Fruit fly (Drosophila melanogaster) whole organism, embryonic: Measurements from ENCODE around the gene ClpP.
A peak's percentile ranks its signal among the peaks of the same experiment; 100 is the strongest.

Source experiments
- Bgb ChIP-seq: fragments of 200-800 bp; sonication (Bioruptor generic); IDR thresholded peaks from 2 replicates; pipeline ENCODE4 v1.3.6; 2022; ENCODE audit warnings: missing biosample characterization, missing genetic modification characterization; ENCODE audit not compliant: partially characterized antibody
- CG10959 ChIP-seq: fragments of 200-800 bp; sonication (Bioruptor generic); IDR thresholded peaks from 2 replicates; pipeline ENCODE4 v1.3.6; 2022; ENCODE audit warnings: missing biosample characterization, missing genetic modification characterization
- CG11723 ChIP-seq: fragments of 200-800 bp; sonication (Bioruptor generic); optimal IDR thresholded peaks from 2 replicates; lab custom pipeline; 2017; ENCODE audit warnings: missing biosample characterization, mild to moderate bottlenecking, missing genetic modification characterization
- CG12104 ChIP-seq: fragments of 200-800 bp; sonication (Bioruptor generic); optimal IDR thresholded peaks from 3 replicates; lab custom pipeline; 2016; ENCODE audit warnings: missing biosample characterization, missing genetic modification characterization
- CG1233 ChIP-seq: fragments of 200-800 bp; sonication (Bioruptor generic); optimal IDR thresholded peaks from 4 replicates; lab custom pipeline; 2018; ENCODE audit warnings: missing biosample characterization, mild to moderate bottlenecking, missing genetic modification characterization
- CG15514 ChIP-seq: fragments of 200-800 bp; sonication (Bioruptor generic); optimal IDR thresholded peaks from 3 replicates; lab custom pipeline; 2017; ENCODE audit warnings: missing biosample characterization, missing genetic modification characterization, mild to moderate bottlenecking, moderate library complexity, missing genetic modification reagents
- CG16813 ChIP-seq: fragments of 200-800 bp; sonication (Bioruptor generic); IDR thresholded peaks from 3 replicates; pipeline ENCODE4 v1.3.6; 2022; ENCODE audit warnings: missing biosample characterization, missing genetic modification characterization; ENCODE audit not compliant: partially characterized antibody
- CG2875 ChIP-seq: fragments of 200-800 bp; sonication (Bioruptor generic); optimal IDR thresholded peaks from 2 replicates; lab custom pipeline; 2017; ENCODE audit warnings: missing biosample characterization, mild to moderate bottlenecking, missing genetic modification characterization, missing genetic modification reagents
- CG30020 ChIP-seq: fragments of 200-800 bp; optimal IDR thresholded peaks from 2 replicates; lab custom pipeline; 2019; ENCODE audit warnings: missing biosample characterization, mild to moderate bottlenecking, missing genetic modification characterization, moderate library complexity
- CG31224 ChIP-seq: fragments of 200-800 bp; sonication (Bioruptor generic); IDR thresholded peaks from 2 replicates; pipeline ENCODE4 v1.3.6; 2022; ENCODE audit warnings: missing biosample characterization, missing genetic modification characterization
- CG4617 ChIP-seq: fragments of 200-800 bp; sonication (Bioruptor generic); optimal IDR thresholded peaks from 3 replicates; lab custom pipeline; 2016; ENCODE audit warnings: missing biosample characterization, missing genetic modification characterization, borderline replicate concordance
- CG7963 ChIP-seq: fragments of 200-800 bp; sonication (Bioruptor generic); IDR thresholded peaks from 3 replicates; pipeline ENCODE4 v1.3.6; 2022; ENCODE audit warnings: missing biosample characterization, missing genetic modification characterization; ENCODE audit not compliant: partially characterized antibody
- CG8478 ChIP-seq: fragments of >200 bp; optimal IDR thresholded peaks from 2 replicates; lab custom pipeline; 2018
- CG9797 ChIP-seq: fragments of 200-800 bp; sonication (Bioruptor generic); optimal IDR thresholded peaks from 3 replicates; lab custom pipeline; 2018; ENCODE audit warnings: missing biosample characterization, mild to moderate bottlenecking, missing genetic modification characterization
- CG9817 ChIP-seq: fragments of 200-800 bp; sonication (Bioruptor generic); optimal IDR thresholded peaks from 2 replicates; lab custom pipeline; 2018; ENCODE audit warnings: missing biosample characterization, mild to moderate bottlenecking, missing genetic modification characterization, moderate library complexity
- Camta ChIP-seq: fragments of 200-800 bp; sonication (Bioruptor generic); optimal IDR thresholded peaks from 2 replicates; lab custom pipeline; 2016; ENCODE audit warnings: missing biosample characterization, missing genetic modification characterization
- CoRest ChIP-seq: fragments of 200-800 bp; sonication (Bioruptor generic); optimal IDR thresholded peaks from 3 replicates; lab custom pipeline; 2018; ENCODE audit warnings: missing biosample characterization, mild to moderate bottlenecking, missing genetic modification characterization, moderate library complexity
- D19A ChIP-seq: fragments of 200-800 bp; optimal IDR thresholded peaks from 3 replicates; lab custom pipeline; 2019; ENCODE audit warnings: missing biosample characterization, mild to moderate bottlenecking, missing genetic modification characterization, moderate library complexity
- Dll ChIP-seq: fragments of 200-800 bp; sonication (Bioruptor generic); IDR thresholded peaks from 4 replicates; pipeline ENCODE4 v1.3.6; 2022; ENCODE audit warnings: missing biosample characterization, missing genetic modification characterization; ENCODE audit not compliant: partially characterized antibody
- Doc3 ChIP-seq: fragments of 200-800 bp; sonication (Bioruptor generic); IDR thresholded peaks from 3 replicates; pipeline ENCODE4 v1.3.6; 2022; ENCODE audit warnings: missing biosample characterization, missing genetic modification characterization; ENCODE audit not compliant: partially characterized antibody
- Dp ChIP-seq: fragments of 200-800 bp; sonication (Bioruptor generic); optimal IDR thresholded peaks from 2 replicates; lab custom pipeline; 2018; ENCODE audit warnings: missing biosample characterization, mild to moderate bottlenecking, missing genetic modification characterization, moderate library complexity
- E2f2 ChIP-seq: fragments of 200-800 bp; sonication (Bioruptor generic); IDR thresholded peaks from 2 replicates; pipeline ENCODE4 v1.3.6; 2022; ENCODE audit warnings: missing biosample characterization, missing genetic modification characterization
- Eip74EF ChIP-seq, 2 experiments: fragments of 200-800 bp in 1 of 2; fragments of >200 bp in 1 of 2; sonication (Bioruptor generic) in 1 of 2; optimal IDR thresholded peaks; 2 replicates each; lab custom pipeline; 2017 to 2019; ENCODE audit warnings: missing biosample characterization in 2 of 2, missing genetic modification characterization in 2 of 2, mild to moderate bottlenecking in 1 of 2, moderate library complexity in 1 of 2
- Elba2 ChIP-seq: fragments of 200-800 bp; sonication (Bioruptor generic); optimal IDR thresholded peaks from 3 replicates; lab custom pipeline; 2016; ENCODE audit warnings: missing biosample characterization, missing genetic modification characterization
- Ets97D ChIP-seq: fragments of 200-800 bp; sonication (Bioruptor generic); optimal IDR thresholded peaks from 3 replicates; lab custom pipeline; 2016; ENCODE audit warnings: missing biosample characterization, missing genetic modification characterization
- HLH4C ChIP-seq: fragments of 200-800 bp; sonication (Bioruptor generic); IDR thresholded peaks from 3 replicates; pipeline ENCODE4 v1.3.6; 2022; ENCODE audit warnings: missing biosample characterization, missing genetic modification characterization; ENCODE audit not compliant: partially characterized antibody
- HmgZ ChIP-seq: fragments of 200-800 bp; sonication (Bioruptor generic); optimal IDR thresholded peaks from 2 replicates; lab custom pipeline; 2018; ENCODE audit warnings: missing biosample characterization, mild to moderate bottlenecking, missing genetic modification characterization
- Lhr ChIP-seq: fragments of 200-800 bp; sonication (Bioruptor generic); optimal IDR thresholded peaks from 3 replicates; lab custom pipeline; 2017; ENCODE audit warnings: mild to moderate bottlenecking, missing biosample characterization, missing genetic modification reagents, missing genetic modification characterization
- MBD-R2 ChIP-seq: fragments of 200-800 bp; sonication (Bioruptor generic); IDR thresholded peaks from 2 replicates; pipeline ENCODE4 v1.3.6; 2022; ENCODE audit warnings: missing biosample characterization, missing genetic modification characterization
- Mad ChIP-seq: fragments of 200-800 bp; sonication (Bioruptor generic); optimal IDR thresholded peaks from 2 replicates; lab custom pipeline; 2016; ENCODE audit warnings: missing biosample characterization, missing genetic modification characterization
- Sin3A ChIP-seq: fragments of >200 bp; optimal IDR thresholded peaks from 2 replicates; lab custom pipeline; 2018
- TFAM ChIP-seq: fragments of 200-800 bp; sonication (Bioruptor generic); optimal IDR thresholded peaks from 2 replicates; lab custom pipeline; 2017; ENCODE audit warnings: missing biosample characterization, missing genetic modification characterization, inconsistent platforms
- amos ChIP-seq: fragments of 200-800 bp; sonication (Bioruptor generic); IDR thresholded peaks from 2 replicates; pipeline ENCODE4 v1.3.6; 2022; ENCODE audit warnings: missing biosample characterization, missing genetic modification characterization; ENCODE audit not compliant: partially characterized antibody
- ash1 ChIP-seq: fragments of 200-800 bp; sonication (Bioruptor generic); optimal IDR thresholded peaks from 2 replicates; lab custom pipeline; 2018; ENCODE audit warnings: missing biosample characterization, mild to moderate bottlenecking, missing genetic modification characterization
- chinmo ChIP-seq: fragments of 200-800 bp; sonication (Bioruptor generic); IDR thresholded peaks from 4 replicates; pipeline ENCODE4 v1.3.6; 2022; ENCODE audit warnings: missing biosample characterization, missing genetic modification characterization; ENCODE audit not compliant: partially characterized antibody
- chm ChIP-seq: fragments of 200-800 bp; sonication (Bioruptor generic); IDR thresholded peaks from 2 replicates; pipeline ENCODE4 v1.3.6; 2022; ENCODE audit warnings: missing biosample characterization, missing genetic modification characterization
- gfzf ChIP-seq: fragments of 200-800 bp; sonication (Bioruptor generic); optimal IDR thresholded peaks from 2 replicates; lab custom pipeline; 2016; ENCODE audit warnings: missing biosample characterization, mild to moderate bottlenecking, missing genetic modification characterization, moderate library complexity
- gt ChIP-seq: fragments of 200-800 bp; sonication (Bioruptor generic); IDR thresholded peaks from 2 replicates; pipeline ENCODE4 v1.3.6; 2022; ENCODE audit warnings: missing biosample characterization, missing genetic modification characterization
- ind ChIP-seq: fragments of 200-800 bp; sonication (Bioruptor generic); optimal IDR thresholded peaks from 3 replicates; lab custom pipeline; 2016; ENCODE audit warnings: missing biosample characterization, missing genetic modification characterization
- lmd ChIP-seq: fragments of 200-800 bp; sonication (Bioruptor generic); IDR thresholded peaks from 2 replicates; pipeline ENCODE4 v1.3.6; 2022; ENCODE audit warnings: missing biosample characterization, missing genetic modification characterization
- nerfin-1 ChIP-seq: fragments of 200-800 bp; sonication (Bioruptor generic); optimal IDR thresholded peaks from 3 replicates; lab custom pipeline; 2019; ENCODE audit warnings: missing biosample characterization, mild to moderate bottlenecking, missing genetic modification characterization, moderate library complexity
- nmo ChIP-seq: fragments of 200-800 bp; sonication (Bioruptor generic); optimal IDR thresholded peaks from 2 replicates; lab custom pipeline; 2018; ENCODE audit warnings: missing biosample characterization, mild to moderate bottlenecking, missing genetic modification characterization, moderate library complexity
- pfk ChIP-seq: fragments of 200-800 bp; sonication (Bioruptor generic); optimal IDR thresholded peaks from 2 replicates; lab custom pipeline; 2018; ENCODE audit warnings: missing biosample characterization, mild to moderate bottlenecking, missing genetic modification characterization, moderate library complexity
- pita ChIP-seq: fragments of 200-800 bp; sonication (Bioruptor generic); optimal IDR thresholded peaks from 2 replicates; lab custom pipeline; 2017; ENCODE audit warnings: missing biosample characterization, mild to moderate bottlenecking, missing genetic modification characterization
- pzg ChIP-seq: fragments of 200-800 bp; sonication (Bioruptor generic); optimal IDR thresholded peaks from 3 replicates; lab custom pipeline; 2018; ENCODE audit warnings: missing biosample characterization, mild to moderate bottlenecking, missing genetic modification characterization, moderate library complexity
- row ChIP-seq: fragments of 200-800 bp; sonication (Bioruptor generic); IDR thresholded peaks from 3 replicates; pipeline ENCODE4 v1.3.6; 2022; ENCODE audit warnings: missing biosample characterization, missing genetic modification characterization
- sug ChIP-seq: fragments of 200-800 bp; optimal IDR thresholded peaks from 2 replicates; lab custom pipeline; 2019; ENCODE audit warnings: missing biosample characterization, mild to moderate bottlenecking, missing genetic modification characterization, moderate library complexity
- trem ChIP-seq: fragments of 200-800 bp; optimal IDR thresholded peaks from 3 replicates; lab custom pipeline; 2019; ENCODE audit warnings: missing biosample characterization, mild to moderate bottlenecking, missing genetic modification characterization, moderate library complexity
- vfl ChIP-seq: fragments of 200-800 bp; sonication (Bioruptor generic); optimal IDR thresholded peaks from 2 replicates; lab custom pipeline; 2016; ENCODE audit warnings: missing biosample characterization, missing genetic modification characterization

ClpP gene

dm6 chr2L:10379865-10380264 is 23.3 kb downstream of the ClpP start, which contains the start of gene gny (continued):
- TF ChIP-seq CG15514 (GFP tag; lab: Kevin White, UChicago): peak; percentile 6
- TF ChIP-seq MBD-R2 (GFP tag; lab: Robert Waterston, UW): peak; percentile 88
- TF ChIP-seq chinmo (GFP tag; lab: Robert Waterston, UW): 0 out of 4 replicates have a peak, but pooled peaks have one; percentile 25
- peak; percentile 26 for TF ChIP-seq Ets97D (GFP tag; lab: Kevin White, UChicago)
- TF ChIP-seq Sin3A (lab: Kevin White, UChicago): peak; percentile 2
- peak; percentile 24 for TF ChIP-seq trem (tag; lab: Kevin White, UChicago)
- peak; percentile 97 for TF ChIP-seq pfk
- TF ChIP-seq pzg (GFP tag; lab: Kevin White, UChicago): peak; percentile 81
- TF ChIP-seq Dp: peak; percentile 74
- peak; percentile 97 for TF ChIP-seq CG30020 (tag; lab: Kevin White, UChicago)
- TF ChIP-seq CG16813: peak; percentile 39; the same call in 2 of the 3 replicates
- peak; percentile 15 for TF ChIP-seq Lhr (GFP tag; lab: Kevin White, UChicago)
- no peak for TF ChIP-seq CG12104 (GFP tag; lab: Kevin White, UChicago)
- TF ChIP-seq CG2875 (GFP tag; lab: Kevin White, UChicago): no peak
- TF ChIP-seq CG4617 (GFP tag; lab: Kevin White, UChicago): peak; percentile 47
- no peak; the same call in 1 of the 2 replicates for TF ChIP-seq amos (GFP tag; lab: Robert Waterston, UW)
- TF ChIP-seq HmgZ (tag; lab: Kevin White, UChicago): peak; percentile 32
- peak; percentile 70 for TF ChIP-seq sug (tag; lab: Kevin White, UChicago)
- TF ChIP-seq lmd (GFP tag; lab: Robert Waterston, UW): no peak
- TF ChIP-seq CG9797 (GFP tag; lab: Kevin White, UChicago): peak; percentile 11
- peak; percentile 49; the same call in 2 of the 3 replicates for TF ChIP-seq HLH4C (GFP tag; lab: Robert Waterston, UW)
- peak; percentile 77 for TF ChIP-seq E2f2 (GFP tag; lab: Robert Waterston, UW)
- peak; percentile 20 for TF ChIP-seq CoRest (tag; lab: Kevin White, UChicago)
- TF ChIP-seq pita (GFP tag; lab: Kevin White, UChicago): no peak
- peak; percentile 26; the same call in 1 of the 3 replicates for TF ChIP-seq row (GFP tag; lab: Robert Waterston, UW)
- peak; percentile 38; the same call in 1 of the 2 replicates for TF ChIP-seq Bgb
- TF ChIP-seq gfzf (GFP tag; lab: Kevin White, UChicago): peak; percentile 19
- TF ChIP-seq CG9817 (tag; lab: Kevin White, UChicago): no peak
- no peak for TF ChIP-seq Eip74EF (GFP tag; optimal IDR thresholded peaks at IDR 0.05; lab: Kevin White, UChicago)

- TF ChIP-seq ash1 (GFP tag; lab: Kevin White, UChicago) (peak; percentile 82), CG31224 (GFP tag; lab: Robert Waterston, UW) (peak; percentile 72; the same call in 1 of the 2 replicates), ind (GFP tag; lab: Kevin White, UChicago) (peak; percentile 85), vfl (GFP tag; lab: Kevin White, UChicago) (peak; percentile 57), gt (no peak), Mad (GFP tag; lab: Kevin White, UChicago) (peak; percentile 47), pita (GFP tag; lab: Kevin White, UChicago) (no peak), Elba2 (GFP tag; lab: Kevin White, UChicago) (no peak), chm (GFP tag; lab: Robert Waterston, UW) (peak; percentile 83), nerfin-1 (tag; lab: Kevin White, UChicago) (peak; percentile 82), Camta (GFP tag; lab: Kevin White, UChicago) (peak; percentile 78), CG11723 (GFP tag; lab: Kevin White, UChicago) (peak; percentile 70), Dll (GFP tag; lab: Robert Waterston, UW) (no peak), nmo (GFP tag; lab: Kevin White, UChicago) (peak; percentile 88), CG7963 (no peak), CG10959 (GFP tag; lab: Robert Waterston, UW) (peak; percentile 51; the same call in 1 of the 2 replicates), TFAM (GFP tag; lab: Kevin White, UChicago) (no peak), Doc3 (GFP tag; lab: Robert Waterston, UW) (no peak), CG1233 (peak; percentile 84), CG8478 (lab: Kevin White, UChicago) (no peak), D19A (tag; lab: Kevin White, UChicago) (peak; percentile 96)
These were observed 25.4 kb downstream of the ClpP start, which contains the start of gene CG5096 for dm6 chr2L:10381890-10382450. Gene CG5096 (plus strand): TSS chr2L:10382263.
